Worm (Caenorhabditis elegans) whole organism, late embryonic: ENCODE results near the gene AH6.3.

Source experiments
- C38D4.7 ChIP-seq: fragments of 200-800 bp; sonication (Bioruptor generic); optimal IDR thresholded peaks from 2 replicates; lab custom pipeline; 2018; ENCODE audit warnings: mild to moderate bottlenecking, missing genetic modification characterization, moderate library complexity, missing compliant biosample characterization
- T23F11.4 ChIP-seq: fragments of 200-800 bp; sonication (Bioruptor generic); optimal IDR thresholded peaks from 2 replicates; lab custom pipeline; 2018; ENCODE audit warnings: mild to moderate bottlenecking, missing genetic modification characterization, missing compliant biosample characterization
- ama-1 ChIP-seq: fragments of 150-350 bp; optimal IDR thresholded peaks from 2 replicates; lab custom pipeline; 2014
- ceh-18 ChIP-seq: sonication (generic microtip); optimal IDR thresholded peaks from 2 replicates; lab custom pipeline; 2016; ENCODE audit warnings: missing genetic modification characterization, missing compliant biosample characterization
- ceh-19 ChIP-seq: fragments of 200-800 bp; sonication (Bioruptor generic); optimal IDR thresholded peaks from 2 replicates; lab custom pipeline; 2018; ENCODE audit warnings: mild to moderate bottlenecking, missing genetic modification characterization, missing compliant biosample characterization
- ceh-30 ChIP-seq: fragments of 150-350 bp; optimal IDR thresholded peaks from 2 replicates; lab custom pipeline; 2014; ENCODE audit warnings: missing biosample characterization, missing genetic modification characterization
- ceh-48 ChIP-seq: sonication (generic microtip); optimal IDR thresholded peaks from 2 replicates; lab custom pipeline; 2016; ENCODE audit warnings: missing genetic modification characterization, inconsistent platforms, missing compliant biosample characterization
- ceh-9 ChIP-seq: sonication (generic microtip); optimal IDR thresholded peaks from 2 replicates; lab custom pipeline; 2016; ENCODE audit warnings: mild to moderate bottlenecking, missing genetic modification characterization, inconsistent platforms, missing compliant biosample characterization
- dve-1 ChIP-seq: sonication (generic microtip); optimal IDR thresholded peaks from 2 replicates; lab custom pipeline; 2017; ENCODE audit warnings: antibody characterized with exemption, mild to moderate bottlenecking, missing genetic modification characterization, missing compliant biosample characterization
- elt-2 ChIP-seq: sonication (generic microtip); optimal IDR thresholded peaks from 2 replicates; lab custom pipeline; 2016; ENCODE audit warnings: missing genetic modification reagents, missing genetic modification characterization, missing compliant biosample characterization
- ets-4 ChIP-seq: sonication (generic microtip); optimal IDR thresholded peaks from 2 replicates; lab custom pipeline; 2016; ENCODE audit warnings: missing genetic modification characterization, missing compliant biosample characterization
- gmeb-2 ChIP-seq: sonication (generic microtip); optimal IDR thresholded peaks from 2 replicates; lab custom pipeline; 2016; ENCODE audit warnings: missing genetic modification characterization, inconsistent platforms, missing compliant biosample characterization
- hlh-13 ChIP-seq: fragments of 200-800 bp; sonication (Bioruptor generic); optimal IDR thresholded peaks from 2 replicates; lab custom pipeline; 2018; ENCODE audit warnings: mild to moderate bottlenecking, missing genetic modification characterization, missing compliant biosample characterization
- hlh-6 ChIP-seq: sonication (generic microtip); optimal IDR thresholded peaks from 2 replicates; lab custom pipeline; 2016; ENCODE audit warnings: missing genotype, missing genetic modification characterization, missing compliant biosample characterization
- lin-11 ChIP-seq: fragments of 200-800 bp; sonication (Bioruptor generic); optimal IDR thresholded peaks from 2 replicates; lab custom pipeline; 2018; ENCODE audit warnings: mild to moderate bottlenecking, missing genetic modification characterization, missing compliant biosample characterization
- madf-2 ChIP-seq: sonication (generic microtip); optimal IDR thresholded peaks from 2 replicates; lab custom pipeline; 2017; ENCODE audit warnings: missing genetic modification characterization, missing compliant biosample characterization
- mec-3 ChIP-seq: sonication (generic microtip); optimal IDR thresholded peaks from 2 replicates; lab custom pipeline; 2016; ENCODE audit warnings: borderline replicate concordance, missing genetic modification characterization, missing compliant biosample characterization
- nhr-11 ChIP-seq: fragments of 150-350 bp; optimal IDR thresholded peaks from 2 replicates; lab custom pipeline; 2014; ENCODE audit warnings: missing biosample characterization, missing genetic modification characterization
- nhr-232 ChIP-seq: sonication (generic microtip); optimal IDR thresholded peaks from 2 replicates; lab custom pipeline; 2016; ENCODE audit warnings: missing genetic modification characterization, missing compliant biosample characterization
- pag-3 ChIP-seq: sonication (generic microtip); optimal IDR thresholded peaks from 2 replicates; lab custom pipeline; 2016; ENCODE audit warnings: missing compliant biosample characterization, missing genetic modification characterization, borderline replicate concordance
- pat-9 ChIP-seq: fragments of 200-800 bp; sonication (Bioruptor generic); optimal IDR thresholded peaks from 2 replicates; lab custom pipeline; 2018; ENCODE audit warnings: mild to moderate bottlenecking, missing genetic modification characterization, moderate library complexity, missing compliant biosample characterization
- pax-1 ChIP-seq: fragments of 150-350 bp; optimal IDR thresholded peaks from 2 replicates; lab custom pipeline; 2014; ENCODE audit warnings: missing biosample characterization, missing genetic modification characterization
- pqm-1 ChIP-seq: sonication (generic microtip); optimal IDR thresholded peaks from 2 replicates; lab custom pipeline; 2016; ENCODE audit warnings: missing genetic modification characterization, missing compliant biosample characterization
- ref-2 ChIP-seq: sonication (generic microtip); optimal IDR thresholded peaks from 2 replicates; lab custom pipeline; 2016; ENCODE audit warnings: missing genetic modification characterization, missing compliant biosample characterization
- tbx-7 ChIP-seq: sonication (generic microtip); optimal IDR thresholded peaks from 2 replicates; lab custom pipeline; 2016; ENCODE audit warnings: missing genotype, missing genetic modification characterization, missing compliant biosample characterization
- ttx-3 ChIP-seq: sonication (generic microtip); optimal IDR thresholded peaks from 2 replicates; lab custom pipeline; 2016; ENCODE audit warnings: missing genetic modification reagents, missing genetic modification characterization, missing compliant biosample characterization
- unc-3 ChIP-seq, 2 experiments: fragments of 200-800 bp in 1 of 2; sonication (Bioruptor generic) in 1 of 2; sonication (generic microtip) in 1 of 2; conservative IDR thresholded peaks in 1 of 2; optimal IDR thresholded peaks in 1 of 2; 2 replicates each; pipeline versions ENCODE4 v1.3.6 to Lab custom; 2016 to 2022; ENCODE audit warnings: missing compliant biosample characterization in 2 of 2, missing genetic modification characterization in 2 of 2, missing genetic modification reagents in 1 of 2
- unc-86 ChIP-seq: sonication (generic microtip); optimal IDR thresholded peaks from 2 replicates; lab custom pipeline; 2016; ENCODE audit warnings: missing genetic modification characterization, missing compliant biosample characterization

AH6.3 gene

DNA sequence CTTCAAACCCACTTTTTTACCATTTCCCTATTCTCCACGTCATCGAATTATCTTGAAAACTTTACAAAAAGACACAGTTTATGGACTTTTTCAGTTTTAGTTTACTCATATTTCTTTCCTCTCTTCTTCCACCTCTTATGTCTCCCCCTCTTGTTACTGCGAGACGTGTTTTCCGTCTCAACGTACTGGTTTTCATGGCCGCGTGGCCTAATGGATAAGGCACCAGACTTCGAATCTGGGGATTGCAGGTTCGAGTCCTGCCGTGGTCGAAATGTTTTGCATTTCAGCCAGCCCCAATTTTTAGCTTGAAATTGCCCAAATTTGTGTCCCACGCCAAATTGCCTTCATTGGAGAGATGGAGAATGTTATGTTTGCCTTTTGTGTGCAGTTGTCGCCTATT is 47.2 kb downstream of the AH6.3 start (continued):
- peak; percentile 74 for TF ChIP-seq ceh-9 (tag; lab: Kevin White, UChicago)
- no peak for TF ChIP-seq ceh-30
- peak; percentile 70 for TF ChIP-seq ceh-18
- peak; percentile 75 for TF ChIP-seq lin-11 (tag; lab: Kevin White, UChicago)
- peak; percentile 85 for TF ChIP-seq ref-2 (tag; lab: Kevin White, UChicago)
- no peak for TF ChIP-seq pax-1
- peak; percentile 10 for TF ChIP-seq mec-3 (tag; lab: Kevin White, UChicago)
- peak; percentile 68 for TF ChIP-seq pag-3
- TF ChIP-seq ttx-3, result peak; percentile 89
- peak; percentile 73 for TF ChIP-seq hlh-13
- peak; percentile 80 for TF ChIP-seq T23F11.4 (GFP tag; lab: Kevin White, UChicago)
- TF ChIP-seq dve-1 (tag; lab: Kevin White, UChicago), result peak; percentile 83
- peak; percentile 73 for TF ChIP-seq ceh-48
- peak; percentile 91 for TF ChIP-seq ceh-19 (GFP tag; lab: Kevin White, UChicago)
- no peak for TF ChIP-seq pqm-1
- TF ChIP-seq gmeb-2, result peak; percentile 81
- no peak for TF ChIP-seq ama-1 (lab: Kevin White, UChicago)
- TF ChIP-seq unc-86, result peak; percentile 88
- TF ChIP-seq madf-2 (tag; lab: Kevin White, UChicago), result peak; percentile 76
- peak; percentile 91 for TF ChIP-seq elt-2
- TF ChIP-seq unc-3 (GFP tag; conservative IDR thresholded peaks at IDR 0.05; lab: Robert Waterston, UW), result peak; percentile 80
- peak; percentile 63 for TF ChIP-seq unc-3 (tag; optimal IDR thresholded peaks at IDR 0.05; lab: Kevin White, UChicago)
- TF ChIP-seq pat-9 (tag; lab: Kevin White, UChicago), result peak; percentile 84
- TF ChIP-seq ets-4 (tag; lab: Kevin White, UChicago), result no peak
- TF ChIP-seq nhr-11 (tag; lab: Kevin White, UChicago), result no peak
- TF ChIP-seq C38D4.7, result peak; percentile 84
- TF ChIP-seq hlh-6 (tag; lab: Kevin White, UChicago), result peak; percentile 93
- TF ChIP-seq tbx-7 (tag; lab: Kevin White, UChicago), result peak; percentile 45
- TF ChIP-seq nhr-232, result peak; percentile 89
